Fruit fly (Drosophila melanogaster) S2 (cell line): ENCODE measurements around the gene msn.

Experiments
- CG8478 ChIP-seq: fragments of >200 bp; optimal IDR thresholded peaks from 2 replicates; lab custom pipeline; 2018
- CTCF ChIP-seq, 2 experiments: fragments of >200 bp; optimal IDR thresholded peaks; 2 replicates each; lab custom pipeline; 2018

dm6 chr3L:2632048-2632762 lies 45.9 kb upstream of the msn start:
- TF ChIP-seq CTCF (optimal IDR thresholded peaks at IDR 0.05; lab: Kevin White, UChicago) = no peak
- no peak for TF ChIP-seq CG8478 (lab: Kevin White, UChicago)
